Worm (Caenorhabditis elegans) whole organism, early embryonic: ENCODE measurements around the gene ztf-30.

Experiments used
- B0310.2 ChIP-seq: sonication (generic microtip); optimal IDR thresholded peaks from 2 replicates; lab custom pipeline; 2016; ENCODE audit warnings: mild to moderate bottlenecking, missing genetic modification characterization, missing compliant biosample characterization
- F13C5.2 ChIP-seq: sonication (generic microtip); optimal IDR thresholded peaks from 2 replicates; lab custom pipeline; 2017; ENCODE audit warnings: mild to moderate bottlenecking, missing genetic modification characterization, inconsistent platforms, missing compliant biosample characterization
- aly-1 ChIP-seq: sonication (generic microtip); optimal IDR thresholded peaks from 2 replicates; lab custom pipeline; 2016; ENCODE audit warnings: missing genetic modification characterization, missing compliant biosample characterization
- ama-1 ChIP-seq: fragments of 150-350 bp; optimal IDR thresholded peaks from 2 replicates; lab custom pipeline; 2014
- ceh-13 ChIP-seq: fragments of 200-800 bp; sonication (Bioruptor generic); optimal IDR thresholded peaks from 2 replicates; lab custom pipeline; 2018; ENCODE audit warnings: mild to moderate bottlenecking, missing genetic modification characterization, missing compliant biosample characterization
- ceh-36 ChIP-seq: sonication (generic microtip); optimal IDR thresholded peaks from 2 replicates; lab custom pipeline; 2016; ENCODE audit warnings: missing genetic modification characterization, inconsistent platforms, missing compliant biosample characterization
- ets-7 ChIP-seq: sonication (generic microtip); optimal IDR thresholded peaks from 2 replicates; lab custom pipeline; 2016; ENCODE audit warnings: missing genotype, missing genetic modification characterization, missing compliant biosample characterization
- flt-1 ChIP-seq: fragments of 200-800 bp; sonication (Bioruptor generic); IDR thresholded peaks from 2 replicates; pipeline ENCODE4 v1.3.6; 2022; ENCODE audit warnings: missing genetic modification characterization, missing compliant biosample characterization
- hmbx-1 ChIP-seq: sonication (generic microtip); optimal IDR thresholded peaks from 2 replicates; lab custom pipeline; 2016; ENCODE audit warnings: mild to moderate bottlenecking, missing genetic modification characterization, missing compliant biosample characterization
- hmg-4 ChIP-seq: fragments of 200-800 bp; sonication (Bioruptor generic); optimal IDR thresholded peaks from 2 replicates; lab custom pipeline; 2018; ENCODE audit warnings: mild to moderate bottlenecking, missing genetic modification characterization, missing compliant biosample characterization
- hnd-1 ChIP-seq: sonication (generic microtip); optimal IDR thresholded peaks from 2 replicates; lab custom pipeline; 2016; ENCODE audit warnings: missing genetic modification characterization, missing compliant biosample characterization
- pes-1 ChIP-seq: fragments of 200-800 bp; sonication (Bioruptor generic); IDR thresholded peaks from 2 replicates; pipeline ENCODE4 v1.3.6; 2022; ENCODE audit warnings: missing genetic modification reagents, missing genetic modification characterization, missing compliant biosample characterization
- scrt-1 ChIP-seq: fragments of 200-800 bp; sonication (Bioruptor generic); IDR thresholded peaks from 2 replicates; pipeline ENCODE4 v1.3.6; 2022; ENCODE audit warnings: missing genetic modification characterization, missing compliant biosample characterization
- sea-1 ChIP-seq: fragments of 200-800 bp; sonication (Bioruptor generic); conservative IDR thresholded peaks from 2 replicates; pipeline ENCODE4 v1.3.6; 2022; ENCODE audit warnings: missing genetic modification characterization, missing compliant biosample characterization
- tbx-11 ChIP-seq: fragments of 200-800 bp; sonication (Bioruptor generic); IDR thresholded peaks from 2 replicates; pipeline ENCODE4 v1.3.6; 2022; ENCODE audit warnings: missing genetic modification characterization, missing compliant biosample characterization
- tbx-37 ChIP-seq: fragments of 200-800 bp; sonication (Bioruptor generic); conservative IDR thresholded peaks from 2 replicates; pipeline ENCODE4 v1.3.6; 2022; ENCODE audit warnings: missing genetic modification reagents, missing genetic modification characterization, missing compliant biosample characterization
- tra-4 ChIP-seq: sonication (generic microtip); optimal IDR thresholded peaks from 2 replicates; lab custom pipeline; 2017; ENCODE audit warnings: missing genetic modification characterization, missing compliant biosample characterization

Gene ztf-30

DNA sequence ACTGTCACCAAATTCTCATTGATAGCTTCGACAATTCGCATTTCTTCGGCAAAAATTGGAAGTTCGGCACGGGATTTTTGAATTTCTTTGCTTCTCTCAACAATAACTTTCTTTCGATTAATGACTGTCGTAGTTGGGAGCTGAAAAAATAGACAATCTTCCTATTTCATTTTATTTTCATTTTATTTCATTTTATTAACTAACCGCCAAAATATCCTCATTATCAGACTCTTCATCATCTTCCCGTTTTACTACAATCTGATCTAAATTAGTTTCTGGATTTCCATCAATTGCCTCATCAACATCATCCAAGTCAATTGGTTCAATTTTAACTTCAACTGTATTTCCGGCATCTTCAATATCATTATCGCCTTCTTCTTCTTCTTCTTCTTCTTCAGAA is 15.9 kb upstream of the ztf-30 start:
- TF ChIP-seq tbx-37 (no peak), hmg-4 (GFP tag; lab: Kevin White, UChicago) (no peak), pes-1 (GFP tag; lab: Robert Waterston, UW) (no peak), tra-4 (tag; lab: Kevin White, UChicago) (no peak), aly-1 (tag; lab: Kevin White, UChicago) (no peak), ets-7 (tag; lab: Kevin White, UChicago) (no peak), hmbx-1 (tag; lab: Kevin White, UChicago) (no peak), hnd-1 (tag; lab: Kevin White, UChicago) (no peak), F13C5.2 (tag; lab: Kevin White, UChicago) (no peak), ceh-13 (GFP tag; lab: Kevin White, UChicago) (no peak), ama-1 (lab: Kevin White, UChicago) (no peak)

DNA sequence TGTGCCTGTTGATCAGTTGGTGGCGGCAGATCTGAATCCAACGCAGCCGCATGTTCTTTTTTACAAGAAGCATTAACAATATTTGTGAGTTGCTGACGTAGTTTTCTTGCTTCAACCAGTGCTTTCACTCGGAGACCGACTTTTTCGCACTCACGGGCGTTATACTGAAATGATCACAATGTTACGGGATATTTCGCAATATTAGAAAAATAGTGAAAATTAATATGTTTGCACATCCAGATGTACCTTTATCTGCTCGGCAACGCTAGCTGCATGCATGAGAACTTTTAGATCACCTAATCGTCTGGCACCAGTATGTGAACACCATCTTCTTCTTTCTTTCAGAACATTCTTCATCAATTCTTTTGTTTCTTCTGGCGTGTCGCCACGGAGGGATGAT is 13.6 kb upstream of the ztf-30 start:
- no peak for TF ChIP-seq hnd-1 (tag; lab: Kevin White, UChicago)
- no peak for TF ChIP-seq tra-4 (tag; lab: Kevin White, UChicago)
- no peak for TF ChIP-seq B0310.2 (tag; lab: Kevin White, UChicago)
- TF ChIP-seq scrt-1 (GFP tag; lab: Robert Waterston, UW): no peak
- no peak for TF ChIP-seq flt-1
- no peak for TF ChIP-seq tbx-11 (GFP tag; lab: Robert Waterston, UW)
- TF ChIP-seq hmg-4 (GFP tag; lab: Kevin White, UChicago): no peak
- TF ChIP-seq pes-1 (GFP tag; lab: Robert Waterston, UW): no peak
- no peak for TF ChIP-seq ets-7 (tag; lab: Kevin White, UChicago)
- no peak for TF ChIP-seq ama-1 (lab: Kevin White, UChicago)
- no peak for TF ChIP-seq ceh-36 (tag; lab: Kevin White, UChicago)
- TF ChIP-seq F13C5.2 (tag; lab: Kevin White, UChicago): no peak
- TF ChIP-seq ceh-13 (GFP tag; lab: Kevin White, UChicago): no peak
- no peak for TF ChIP-seq sea-1
- TF ChIP-seq hmbx-1 (tag; lab: Kevin White, UChicago): no peak
- no peak for TF ChIP-seq tbx-37
- TF ChIP-seq aly-1 (tag; lab: Kevin White, UChicago): no peak

DNA sequence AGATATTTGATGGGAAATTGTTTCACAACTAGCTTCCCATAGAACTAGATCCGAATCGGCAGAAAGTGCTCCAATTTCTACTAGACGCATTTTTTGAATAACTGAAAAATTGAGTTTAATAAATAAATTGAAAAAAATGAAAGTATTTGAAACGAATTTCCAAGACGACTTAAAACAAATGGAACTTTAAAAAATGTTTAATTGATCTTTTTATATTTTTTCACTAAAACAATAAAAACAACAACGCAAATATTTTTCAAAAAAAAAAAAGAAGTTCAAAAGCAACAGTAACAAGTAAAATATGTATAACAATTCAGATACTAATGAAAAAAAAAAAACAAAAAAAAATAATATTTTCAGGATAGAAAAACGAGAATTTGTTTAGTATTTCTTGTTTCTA is 12.0 kb upstream of the ztf-30 start, which contains the start of gene C06E1.9:
TSS of gene C06E1.9 (minus strand) at position 101 of the 400 bp plus-strand sequence.
- no peak for TF ChIP-seq pes-1 (GFP tag; lab: Robert Waterston, UW)
- TF ChIP-seq aly-1 (tag; lab: Kevin White, UChicago): no peak
- TF ChIP-seq scrt-1 (GFP tag; lab: Robert Waterston, UW): no peak
- no peak for TF ChIP-seq hmg-4 (GFP tag; lab: Kevin White, UChicago)
- no peak for TF ChIP-seq ceh-13 (GFP tag; lab: Kevin White, UChicago)
- TF ChIP-seq ama-1 (lab: Kevin White, UChicago): no peak
- no peak for TF ChIP-seq tbx-37
- no peak for TF ChIP-seq tbx-11 (GFP tag; lab: Robert Waterston, UW)
- no peak for TF ChIP-seq F13C5.2 (tag; lab: Kevin White, UChicago)
- no peak for TF ChIP-seq hnd-1 (tag; lab: Kevin White, UChicago)
- TF ChIP-seq sea-1: no peak

DNA sequence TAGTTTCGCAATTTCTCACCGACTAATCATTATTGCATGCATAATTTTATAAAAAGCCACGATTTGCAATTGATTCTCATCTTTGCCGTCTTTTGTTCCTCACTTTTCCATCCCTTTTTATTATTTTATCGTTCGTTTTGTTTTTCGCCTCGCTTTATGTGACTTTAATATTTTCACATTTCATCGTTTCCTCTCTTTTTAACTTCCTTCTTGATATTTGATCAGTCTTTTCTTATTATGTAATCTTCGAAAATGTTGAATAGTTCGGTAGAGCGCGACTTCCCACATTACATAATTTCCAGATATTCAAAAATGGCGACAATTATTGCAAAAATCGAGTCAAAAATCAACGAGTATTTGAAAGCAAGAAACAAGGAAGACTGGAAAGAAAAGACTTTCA is 7.9 kb upstream of the ztf-30 start, which contains the start of gene C06E1.1:
TSS of gene C06E1.1 (plus strand) at position 301 of the 400 bp plus-strand sequence.
- no peak for TF ChIP-seq F13C5.2 (tag; lab: Kevin White, UChicago)
- no peak for TF ChIP-seq flt-1
- TF ChIP-seq hmbx-1 (tag; lab: Kevin White, UChicago): no peak

DNA sequence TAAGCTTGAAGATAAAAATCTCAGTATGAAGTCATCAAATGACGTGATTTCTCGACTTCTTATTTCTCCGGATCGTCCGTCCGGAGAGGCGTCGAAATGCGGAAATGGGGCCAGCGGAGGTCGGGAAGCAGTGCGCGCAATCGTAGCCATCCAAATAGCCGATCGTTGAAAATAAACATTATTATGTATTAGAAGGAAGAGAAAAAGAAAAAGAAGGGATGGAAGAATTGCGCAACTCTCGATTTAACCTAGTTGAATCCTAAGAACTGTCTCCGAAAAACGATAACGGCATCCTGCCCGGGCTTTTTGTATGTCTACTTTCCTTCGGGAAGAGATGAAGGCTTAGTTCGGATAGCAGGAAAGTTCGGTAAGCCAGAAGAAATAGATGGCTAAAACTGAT is 4.5 kb upstream of the ztf-30 start:
- no peak for TF ChIP-seq hnd-1 (tag; lab: Kevin White, UChicago)
- TF ChIP-seq tbx-11 (GFP tag; lab: Robert Waterston, UW): no peak
- TF ChIP-seq hmbx-1 (tag; lab: Kevin White, UChicago): no peak
- TF ChIP-seq ceh-13 (GFP tag; lab: Kevin White, UChicago): no peak
- TF ChIP-seq ceh-36 (tag; lab: Kevin White, UChicago): no peak
- no peak for TF ChIP-seq F13C5.2 (tag; lab: Kevin White, UChicago)
- no peak for TF ChIP-seq ets-7 (tag; lab: Kevin White, UChicago)

DNA sequence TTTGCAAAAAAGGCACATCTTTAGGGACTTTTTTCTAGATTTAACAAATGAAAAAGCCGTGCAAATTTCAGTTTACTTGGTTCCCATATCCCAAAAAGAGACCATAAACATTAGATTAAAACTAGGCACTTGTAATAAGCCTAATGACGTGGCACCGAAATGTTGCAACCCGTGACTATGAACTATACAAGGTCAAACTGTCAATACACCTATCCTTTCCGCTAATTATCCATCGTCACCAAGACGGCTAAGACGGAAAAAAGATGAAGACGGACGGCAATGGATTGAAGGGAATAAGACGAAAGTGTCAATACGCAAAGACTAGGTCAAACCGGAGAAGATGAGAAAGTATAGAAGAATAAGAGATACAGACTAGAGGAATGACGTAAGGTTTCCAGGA is 1.3 kb upstream of the ztf-30 start:
- no peak for TF ChIP-seq F13C5.2 (tag; lab: Kevin White, UChicago)
- no peak for TF ChIP-seq hnd-1 (tag; lab: Kevin White, UChicago)
- no peak for TF ChIP-seq ets-7 (tag; lab: Kevin White, UChicago)
- TF ChIP-seq ama-1 (lab: Kevin White, UChicago): no peak
- no peak for TF ChIP-seq tra-4 (tag; lab: Kevin White, UChicago)
- no peak for TF ChIP-seq aly-1 (tag; lab: Kevin White, UChicago)
- TF ChIP-seq hmbx-1 (tag; lab: Kevin White, UChicago): no peak
- TF ChIP-seq flt-1: no peak
- TF ChIP-seq pes-1 (GFP tag; lab: Robert Waterston, UW): no peak
- no peak for TF ChIP-seq scrt-1 (GFP tag; lab: Robert Waterston, UW)
- no peak for TF ChIP-seq ceh-36 (tag; lab: Kevin White, UChicago)
- TF ChIP-seq sea-1: no peak
- no peak for TF ChIP-seq ceh-13 (GFP tag; lab: Kevin White, UChicago)
- no peak for TF ChIP-seq B0310.2 (tag; lab: Kevin White, UChicago)
- no peak for TF ChIP-seq tbx-37

DNA sequence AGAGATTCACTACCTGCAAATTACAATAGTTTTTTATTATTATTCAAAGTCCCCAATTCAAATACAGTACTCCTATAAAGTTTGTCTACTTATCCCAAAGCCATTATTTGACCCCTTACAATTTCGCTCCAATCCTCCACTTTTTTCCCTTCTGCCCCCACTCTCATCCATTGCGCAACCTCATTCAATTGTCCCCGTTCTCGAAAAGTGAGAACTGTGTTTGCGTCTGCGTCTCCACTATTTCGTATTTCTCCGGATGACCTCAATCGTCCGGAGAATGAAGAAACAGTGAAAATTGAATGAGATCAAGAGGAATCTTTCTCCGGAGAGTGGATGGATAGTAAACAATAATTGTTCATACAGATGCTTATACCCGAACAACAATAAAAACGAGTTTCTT is 978 bp downstream of the ztf-30 start:
- TF ChIP-seq ceh-36 (tag; lab: Kevin White, UChicago): no peak
- TF ChIP-seq ets-7 (tag; lab: Kevin White, UChicago): no peak
- no peak for TF ChIP-seq B0310.2 (tag; lab: Kevin White, UChicago)
- TF ChIP-seq flt-1: no peak
- no peak for TF ChIP-seq hnd-1 (tag; lab: Kevin White, UChicago)
- no peak for TF ChIP-seq ceh-13 (GFP tag; lab: Kevin White, UChicago)
- TF ChIP-seq tbx-11 (GFP tag; lab: Robert Waterston, UW): no peak
- no peak for TF ChIP-seq tbx-37
- TF ChIP-seq scrt-1 (GFP tag; lab: Robert Waterston, UW): no peak
- no peak for TF ChIP-seq hmg-4 (GFP tag; lab: Kevin White, UChicago)
- TF ChIP-seq F13C5.2 (tag; lab: Kevin White, UChicago): no peak
- TF ChIP-seq pes-1 (GFP tag; lab: Robert Waterston, UW): no peak
